Worm (Caenorhabditis elegans): ENCODE data around the gene pqn-87.
A peak's percentile ranks its signal among the peaks of the same experiment; 100 is the strongest.

DNA sequence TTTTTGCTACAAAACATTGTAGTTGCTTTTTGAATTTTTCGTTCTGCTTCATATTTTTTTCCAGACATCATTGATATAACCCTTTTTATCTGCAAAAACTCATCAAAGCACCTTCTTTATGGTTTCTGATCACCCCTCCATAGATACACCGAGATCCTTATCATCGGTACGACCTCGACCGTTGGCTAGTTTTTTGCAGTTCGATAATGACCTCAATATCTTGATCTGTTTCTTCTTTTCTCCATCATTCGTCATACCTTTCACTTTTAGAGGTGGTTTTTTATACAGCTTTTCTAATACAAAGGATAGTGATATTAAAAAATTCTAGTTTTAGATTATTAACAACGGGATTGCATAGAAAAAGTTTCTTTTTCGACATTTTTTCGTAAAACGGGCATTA, 14.6 kb upstream of the pqn-87 start:
- no peak for TF ChIP-seq lin-39 (tag; optimal IDR thresholded peaks at IDR 0.05)
- TF ChIP-seq nhr-111 (GFP tag; optimal IDR thresholded peaks at IDR 0.05), result no peak
- TF ChIP-seq unc-130 (GFP tag; optimal IDR thresholded peaks at IDR 0.05), result no peak
- no peak for TF ChIP-seq R02D3.7 (tag; optimal IDR thresholded peaks at IDR 0.05)
- TF ChIP-seq unc-39 (tag; optimal IDR thresholded peaks at IDR 0.05), result no peak
- TF ChIP-seq lsy-2 (tag; optimal IDR thresholded peaks at IDR 0.05), result peak in 1 of 2 experiments; percentile 32
- TF ChIP-seq nhr-10 (tag; optimal IDR thresholded peaks at IDR 0.05), result no peak
- no peak for TF ChIP-seq aly-2 (tag; optimal IDR thresholded peaks at IDR 0.05)
- no peak for TF ChIP-seq F26F4.8 (GFP tag; conservative IDR thresholded peaks at IDR 0.05)

Measured in whole organism, L4 larva.